Fruit fly (Drosophila melanogaster) whole organism, embryonic: Measurements from ENCODE around the gene Lon.
A peak's percentile ranks its signal among the peaks of the same experiment; 100 is the strongest.

Source experiments
- Asciz ChIP-seq: fragments of 200-800 bp; sonication (Bioruptor generic); optimal IDR thresholded peaks from 2 replicates; lab custom pipeline; 2017; ENCODE audit warnings: missing biosample characterization, mild to moderate bottlenecking, missing genetic modification characterization, missing genetic modification reagents
- Atf-2 ChIP-seq: fragments of 200-800 bp; sonication (Bioruptor generic); optimal IDR thresholded peaks from 2 replicates; lab custom pipeline; 2016; ENCODE audit warnings: missing biosample characterization, missing genetic modification characterization
- CG1024 ChIP-seq: fragments of 200-800 bp; sonication (Bioruptor generic); IDR thresholded peaks from 2 replicates; pipeline ENCODE4 v1.3.6; 2022; ENCODE audit warnings: missing biosample characterization, missing genetic modification characterization
- CG10267 ChIP-seq: fragments of 200-800 bp; sonication (Bioruptor generic); optimal IDR thresholded peaks from 2 replicates; lab custom pipeline; 2018; ENCODE audit warnings: missing biosample characterization, mild to moderate bottlenecking, missing genetic modification characterization, moderate library complexity
- CG11696 ChIP-seq: fragments of 200-800 bp; sonication (Bioruptor generic); IDR thresholded peaks from 2 replicates; pipeline ENCODE4 v1.3.6; 2022; ENCODE audit warnings: missing biosample characterization, missing genetic modification characterization
- CG12219 ChIP-seq: fragments of 200-800 bp; sonication (Bioruptor generic); optimal IDR thresholded peaks from 3 replicates; lab custom pipeline; 2018; ENCODE audit warnings: missing biosample characterization, mild to moderate bottlenecking, missing genetic modification characterization
- CG14050 ChIP-seq: fragments of 200-800 bp; sonication (Bioruptor generic); IDR thresholded peaks from 3 replicates; pipeline ENCODE4 v1.3.6; 2022; ENCODE audit warnings: missing biosample characterization, missing genetic modification characterization
- CG15479 ChIP-seq: fragments of 200-800 bp; sonication (Bioruptor generic); optimal IDR thresholded peaks from 3 replicates; lab custom pipeline; 2019; ENCODE audit warnings: missing biosample characterization, mild to moderate bottlenecking, missing genetic modification characterization, moderate library complexity
- CG15514 ChIP-seq: fragments of 200-800 bp; sonication (Bioruptor generic); optimal IDR thresholded peaks from 3 replicates; lab custom pipeline; 2017; ENCODE audit warnings: missing biosample characterization, missing genetic modification characterization, mild to moderate bottlenecking, moderate library complexity, missing genetic modification reagents
- CG15696 ChIP-seq: fragments of 200-800 bp; sonication (Bioruptor generic); optimal IDR thresholded peaks from 2 replicates; lab custom pipeline; 2019; ENCODE audit warnings: missing biosample characterization, mild to moderate bottlenecking, missing genetic modification characterization, moderate library complexity
- CG17361 ChIP-seq: fragments of 200-800 bp; sonication (Bioruptor generic); IDR thresholded peaks from 3 replicates; pipeline ENCODE4 v1.3.6; 2022; ENCODE audit warnings: missing biosample characterization, missing genetic modification characterization
- CG17829 ChIP-seq: fragments of 200-800 bp; optimal IDR thresholded peaks from 2 replicates; lab custom pipeline; 2019; ENCODE audit warnings: missing biosample characterization, mild to moderate bottlenecking, missing genetic modification characterization, moderate library complexity
- CG2202 ChIP-seq: fragments of 200-800 bp; sonication (Bioruptor generic); optimal IDR thresholded peaks from 2 replicates; lab custom pipeline; 2018; ENCODE audit warnings: missing biosample characterization, mild to moderate bottlenecking, missing genetic modification characterization
- CG2678 ChIP-seq: fragments of 200-800 bp; sonication (Bioruptor generic); optimal IDR thresholded peaks from 3 replicates; lab custom pipeline; 2019; ENCODE audit warnings: missing biosample characterization, mild to moderate bottlenecking, missing genetic modification characterization, moderate library complexity
- CG3065 ChIP-seq: fragments of 200-800 bp; sonication (Bioruptor generic); optimal IDR thresholded peaks from 2 replicates; lab custom pipeline; 2016; ENCODE audit warnings: missing biosample characterization, missing genetic modification characterization
- CG34224 ChIP-seq: fragments of 200-800 bp; sonication (Bioruptor generic); IDR thresholded peaks from 3 replicates; pipeline ENCODE4 v1.3.6; 2022; ENCODE audit warnings: missing biosample characterization, missing genetic modification characterization; ENCODE audit not compliant: partially characterized antibody
- CG3995 ChIP-seq: fragments of 200-800 bp; sonication (Bioruptor generic); optimal IDR thresholded peaks from 3 replicates; lab custom pipeline; 2016; ENCODE audit warnings: missing biosample characterization, missing genetic modification characterization
- CG4854 ChIP-seq: fragments of 200-800 bp; sonication (Bioruptor generic); optimal IDR thresholded peaks from 2 replicates; lab custom pipeline; 2016; ENCODE audit warnings: missing biosample characterization, missing genetic modification characterization, inconsistent platforms
- CG5245 ChIP-seq: fragments of 200-800 bp; sonication (Bioruptor generic); optimal IDR thresholded peaks from 3 replicates; lab custom pipeline; 2016; ENCODE audit warnings: missing biosample characterization, missing genetic modification characterization
- CG6175 ChIP-seq: fragments of 200-800 bp; sonication (Bioruptor generic); IDR thresholded peaks from 3 replicates; pipeline ENCODE4 v1.3.6; 2022; ENCODE audit warnings: missing biosample characterization, missing genetic modification characterization
- CG6654 ChIP-seq: fragments of 200-800 bp; sonication (Bioruptor generic); optimal IDR thresholded peaks from 2 replicates; lab custom pipeline; 2017; ENCODE audit warnings: missing biosample characterization, mild to moderate bottlenecking, missing genetic modification characterization
- CG6689 ChIP-seq: fragments of 200-800 bp; sonication (Bioruptor generic); IDR thresholded peaks from 2 replicates; pipeline ENCODE4 v1.3.6; 2022; ENCODE audit warnings: missing biosample characterization, missing genetic modification characterization
- CG6791 ChIP-seq: fragments of 200-800 bp; sonication (Bioruptor generic); IDR thresholded peaks from 3 replicates; pipeline ENCODE4 v1.3.6; 2022; ENCODE audit warnings: missing biosample characterization, missing genetic modification characterization; ENCODE audit not compliant: partially characterized antibody
- CG9437 ChIP-seq: fragments of 200-800 bp; sonication (Bioruptor generic); optimal IDR thresholded peaks from 2 replicates; lab custom pipeline; 2018; ENCODE audit warnings: missing biosample characterization, mild to moderate bottlenecking, missing genetic modification characterization
- CG9727 ChIP-seq: fragments of 200-800 bp; sonication (Bioruptor generic); optimal IDR thresholded peaks from 3 replicates; lab custom pipeline; 2017; ENCODE audit warnings: missing biosample characterization, mild to moderate bottlenecking, missing genetic modification characterization
- CG9932 ChIP-seq: fragments of 200-800 bp; sonication (Bioruptor generic); IDR thresholded peaks from 2 replicates; pipeline ENCODE4 v1.3.6; 2022; ENCODE audit warnings: missing biosample characterization, missing genetic modification characterization
- E2f1 ChIP-seq: fragments of 200-800 bp; sonication (Bioruptor generic); IDR thresholded peaks from 2 replicates; pipeline ENCODE4 v1.3.6; 2022; ENCODE audit warnings: missing biosample characterization, missing genetic modification characterization
- HLH3B ChIP-seq: fragments of 200-800 bp; sonication (Bioruptor generic); IDR thresholded peaks from 2 replicates; pipeline ENCODE4 v1.3.6; 2022; ENCODE audit warnings: missing biosample characterization, missing genetic modification characterization
- HLH4C ChIP-seq: fragments of 200-800 bp; sonication (Bioruptor generic); IDR thresholded peaks from 3 replicates; pipeline ENCODE4 v1.3.6; 2022; ENCODE audit warnings: missing biosample characterization, missing genetic modification characterization; ENCODE audit not compliant: partially characterized antibody
- Nf-YB ChIP-seq: fragments of 200-800 bp; sonication (Bioruptor generic); optimal IDR thresholded peaks from 3 replicates; lab custom pipeline; 2019; ENCODE audit warnings: missing biosample characterization, mild to moderate bottlenecking, missing genetic modification characterization, moderate library complexity
- Oaz ChIP-seq: fragments of 200-800 bp; sonication (Bioruptor generic); IDR thresholded peaks from 2 replicates; pipeline ENCODE4 v1.3.6; 2022; ENCODE audit warnings: missing biosample characterization, missing genetic modification characterization
- Poxn ChIP-seq: fragments of 200-800 bp; sonication (Bioruptor generic); IDR thresholded peaks from 2 replicates; pipeline ENCODE4 v1.3.6; 2022; ENCODE audit warnings: missing biosample characterization, missing genetic modification characterization
- Ssrp ChIP-seq: fragments of 200-800 bp; sonication (Bioruptor generic); optimal IDR thresholded peaks from 2 replicates; lab custom pipeline; 2018; ENCODE audit warnings: missing biosample characterization, mild to moderate bottlenecking, missing genetic modification characterization, moderate library complexity
- Xbp1 ChIP-seq: fragments of 200-800 bp; sonication (Bioruptor generic); optimal IDR thresholded peaks from 3 replicates; lab custom pipeline; 2016; ENCODE audit warnings: missing biosample characterization, mild to moderate bottlenecking, missing genetic modification characterization
- ab ChIP-seq: fragments of 200-800 bp; sonication (Bioruptor generic); optimal IDR thresholded peaks from 2 replicates; lab custom pipeline; 2016; ENCODE audit warnings: missing biosample characterization, missing genetic modification characterization
- al ChIP-seq: fragments of 200-800 bp; sonication (Bioruptor generic); IDR thresholded peaks from 2 replicates; pipeline ENCODE4 v1.3.6; 2022; ENCODE audit warnings: missing biosample characterization, missing genetic modification characterization
- dm ChIP-seq: fragments of 200-800 bp; sonication (Bioruptor generic); optimal IDR thresholded peaks from 3 replicates; lab custom pipeline; 2016; ENCODE audit warnings: missing biosample characterization, missing genetic modification characterization
- ems ChIP-seq: fragments of 200-800 bp; sonication (Bioruptor generic); optimal IDR thresholded peaks from 3 replicates; lab custom pipeline; 2016; ENCODE audit warnings: missing biosample characterization, missing genetic modification characterization
- fd96Cb ChIP-seq: fragments of 200-800 bp; sonication (Bioruptor generic); optimal IDR thresholded peaks from 2 replicates; lab custom pipeline; 2018; ENCODE audit warnings: missing biosample characterization, mild to moderate bottlenecking, missing genetic modification characterization, moderate library complexity
- ftz-f1 ChIP-seq: fragments of 200-800 bp; sonication (Bioruptor generic); optimal IDR thresholded peaks from 2 replicates; lab custom pipeline; 2016; ENCODE audit warnings: missing biosample characterization, missing genetic modification characterization
- gcm2 ChIP-seq: fragments of 200-800 bp; sonication (Bioruptor generic); optimal IDR thresholded peaks from 2 replicates; lab custom pipeline; 2016; ENCODE audit warnings: missing biosample characterization, missing genetic modification characterization
- gsb-n ChIP-seq: fragments of 200-800 bp; sonication (Bioruptor generic); optimal IDR thresholded peaks from 3 replicates; lab custom pipeline; 2018; ENCODE audit warnings: missing biosample characterization, mild to moderate bottlenecking, missing genetic modification characterization
- mirr ChIP-seq: fragments of 200-800 bp; sonication (Bioruptor generic); optimal IDR thresholded peaks from 3 replicates; lab custom pipeline; 2018; ENCODE audit warnings: missing biosample characterization, mild to moderate bottlenecking, missing genetic modification characterization
- nom ChIP-seq: fragments of 200-800 bp; sonication (Bioruptor generic); optimal IDR thresholded peaks from 2 replicates; lab custom pipeline; 2017; ENCODE audit warnings: missing biosample characterization, missing genetic modification characterization, mild to moderate bottlenecking, moderate library complexity, missing genetic modification reagents
- peb ChIP-seq: fragments of 200-800 bp; sonication (Bioruptor generic); IDR thresholded peaks from 2 replicates; pipeline ENCODE4 v1.3.6; 2022; ENCODE audit warnings: missing biosample characterization, missing genetic modification characterization
- sima ChIP-seq: fragments of 200-800 bp; sonication (Bioruptor generic); optimal IDR thresholded peaks from 2 replicates; lab custom pipeline; 2016; ENCODE audit warnings: missing biosample characterization, missing genetic modification characterization
- so ChIP-seq: fragments of 200-800 bp; sonication (Bioruptor generic); IDR thresholded peaks from 3 replicates; pipeline ENCODE4 v1.3.6; 2022; ENCODE audit warnings: missing biosample characterization, missing genetic modification characterization
- sqz ChIP-seq: fragments of 200-800 bp; sonication (Bioruptor generic); optimal IDR thresholded peaks from 3 replicates; lab custom pipeline; 2018; ENCODE audit warnings: missing biosample characterization, mild to moderate bottlenecking, missing genetic modification characterization
- toy ChIP-seq: fragments of 200-800 bp; sonication (Bioruptor generic); IDR thresholded peaks from 2 replicates; pipeline ENCODE4 v1.3.6; 2022; ENCODE audit warnings: missing biosample characterization, missing genetic modification characterization
- unc-4 ChIP-seq: fragments of 200-800 bp; sonication (Bioruptor generic); IDR thresholded peaks from 2 replicates; pipeline ENCODE4 v1.3.6; 2022; ENCODE audit warnings: missing biosample characterization, missing genetic modification characterization; ENCODE audit not compliant: partially characterized antibody
- wor ChIP-seq: fragments of 200-800 bp; sonication (Bioruptor generic); IDR thresholded peaks from 2 replicates; pipeline ENCODE4 v1.3.6; 2022; ENCODE audit warnings: missing biosample characterization, missing genetic modification characterization

The Lon gene

dm6 chr3L:19590422-19590821, 21.6 kb downstream of the Lon start, which contains the start of gene CG14100 (continued):
- peak; percentile 94 for TF ChIP-seq Nf-YB (GFP tag; lab: Kevin White, UChicago)
- peak; percentile 100 for TF ChIP-seq E2f1 (GFP tag; lab: Robert Waterston, UW)
- peak; percentile 100 for TF ChIP-seq Xbp1 (GFP tag; lab: Kevin White, UChicago)
- TF ChIP-seq unc-4 (GFP tag; lab: Robert Waterston, UW) = 0 out of 2 replicates have a peak, but pooled peaks have one; percentile 16
- TF ChIP-seq CG17829 = peak; percentile 100
- TF ChIP-seq CG2202 (tag; lab: Kevin White, UChicago) = peak; percentile 100
- peak; percentile 100 for TF ChIP-seq CG17361
- peak; percentile 100 for TF ChIP-seq CG3065 (GFP tag; lab: Kevin White, UChicago)
- TF ChIP-seq gsb-n (tag; lab: Kevin White, UChicago) = peak; percentile 100
- peak; percentile 100 for TF ChIP-seq CG12219 (GFP tag; lab: Kevin White, UChicago)
- peak; percentile 100 for TF ChIP-seq CG4854 (GFP tag; lab: Kevin White, UChicago)
- peak; percentile 100 for TF ChIP-seq Asciz
- TF ChIP-seq CG9437 (GFP tag; lab: Kevin White, UChicago) = peak; percentile 98
- TF ChIP-seq CG9932 = peak; percentile 100
- peak; percentile 100 for TF ChIP-seq peb
- peak; percentile 100 for TF ChIP-seq mirr (GFP tag; lab: Kevin White, UChicago)
- peak; percentile 99 for TF ChIP-seq CG11696
- peak; percentile 100 for TF ChIP-seq nom (GFP tag; lab: Kevin White, UChicago)
- TF ChIP-seq CG3995 (GFP tag; lab: Kevin White, UChicago) = peak; percentile 94
- peak; percentile 100 for TF ChIP-seq CG9727 (GFP tag; lab: Kevin White, UChicago)
- peak; percentile 100 for TF ChIP-seq CG1024 (GFP tag; lab: Robert Waterston, UW)
- TF ChIP-seq CG15479 (GFP tag; lab: Kevin White, UChicago) = peak; percentile 94
- peak; percentile 100 for TF ChIP-seq CG15696
- TF ChIP-seq Oaz (GFP tag; lab: Robert Waterston, UW) = peak; percentile 100
- peak; percentile 100 for TF ChIP-seq CG6689 (GFP tag; lab: Robert Waterston, UW)
- TF ChIP-seq CG14050 = peak; percentile 100
- peak; percentile 100 for TF ChIP-seq sima (GFP tag; lab: Kevin White, UChicago)
- peak; percentile 100 for TF ChIP-seq CG2678 (tag; lab: Kevin White, UChicago)
- peak; percentile 100 for TF ChIP-seq CG5245
- TF ChIP-seq CG6654 (GFP tag; lab: Kevin White, UChicago) = peak; percentile 97
- TF ChIP-seq Atf-2 = peak; percentile 100
- TF ChIP-seq dm (GFP tag; lab: Kevin White, UChicago) = peak; percentile 100
- peak; percentile 100 for TF ChIP-seq CG6175 (GFP tag; lab: Robert Waterston, UW)
- TF ChIP-seq Ssrp (tag; lab: Kevin White, UChicago) = peak; percentile 100
- TF ChIP-seq CG34224 (GFP tag; lab: Robert Waterston, UW) = peak; percentile 49; the same call in 1 of the 3 replicates
- TF ChIP-seq CG15514 (GFP tag; lab: Kevin White, UChicago) = peak; percentile 97
- TF ChIP-seq HLH4C = no peak
- peak; percentile 100 for TF ChIP-seq al
- TF ChIP-seq wor (GFP tag; lab: Robert Waterston, UW) = peak; percentile 100
- peak; percentile 38; the same call in 1 of the 3 replicates for TF ChIP-seq CG6791 (GFP tag; lab: Robert Waterston, UW)
- TF ChIP-seq ftz-f1 (GFP tag; lab: Kevin White, UChicago) = peak; percentile 98
- peak; percentile 100 for TF ChIP-seq ems
- TF ChIP-seq ab = peak; percentile 100
- peak; percentile 100 for TF ChIP-seq CG10267
- peak; percentile 100 for TF ChIP-seq Poxn (GFP tag; lab: Robert Waterston, UW)
- TF ChIP-seq toy = peak; percentile 100
- peak; percentile 100 for TF ChIP-seq HLH3B (GFP tag; lab: Robert Waterston, UW)
- TF ChIP-seq sqz (GFP tag; lab: Kevin White, UChicago) = peak; percentile 100
- TF ChIP-seq fd96Cb (tag; lab: Kevin White, UChicago) = peak; percentile 100
- TF ChIP-seq so = peak; percentile 100
- peak; percentile 100 for TF ChIP-seq gcm2 (GFP tag; lab: Kevin White, UChicago)
